Worm (Caenorhabditis elegans): ENCODE measurements around the gene C55A6.3.

Gene C55A6.3

DNA sequence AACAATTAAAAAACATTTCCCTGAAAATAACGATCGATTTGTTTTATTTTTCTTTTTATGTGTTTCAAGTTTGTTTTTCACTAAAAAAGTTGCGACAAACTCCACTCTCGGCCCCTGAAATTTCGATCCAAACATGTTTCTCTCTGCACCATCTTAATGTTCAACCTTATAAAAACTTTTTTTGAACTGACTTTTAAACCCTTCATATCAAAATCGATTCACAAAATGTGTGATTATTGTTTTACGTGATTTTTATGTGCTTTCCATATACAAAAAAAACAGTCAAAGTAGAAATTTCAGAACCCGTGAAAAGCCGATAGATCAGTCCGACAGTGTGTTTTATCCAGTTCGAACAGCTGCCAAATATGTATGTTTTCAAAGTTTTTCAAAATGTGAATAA, 14.2 kb upstream of the C55A6.3 start, which contains the start of gene ccch-1:
Gene ccch-1 (plus strand): TSS at position 301 of the 400 bp plus-strand sequence.
- TF ChIP-seq nhr-76 (tag; optimal IDR thresholded peaks at IDR 0.05) = no peak
- TF ChIP-seq unc-62 (GFP tag; optimal IDR thresholded peaks at IDR 0.05) = no peak
- TF ChIP-seq sem-2 (GFP tag; optimal IDR thresholded peaks at IDR 0.05) = no peak
- no peak for TF ChIP-seq zip-8 (tag; optimal IDR thresholded peaks at IDR 0.05)
- no peak for TF ChIP-seq ceh-83 (GFP tag; optimal IDR thresholded peaks at IDR 0.05)
- TF ChIP-seq elt-3 (tag; optimal IDR thresholded peaks at IDR 0.05) = no peak
- no peak for TF ChIP-seq ceh-43 (GFP tag; optimal IDR thresholded peaks at IDR 0.05)
- no peak for TF ChIP-seq nhr-237 (tag; optimal IDR thresholded peaks at IDR 0.05)
- TF ChIP-seq nhr-12 (tag; optimal IDR thresholded peaks at IDR 0.05) = no peak
- no peak for TF ChIP-seq mls-2 (tag; optimal IDR thresholded peaks at IDR 0.05)
- no peak for TF ChIP-seq ces-1 (GFP tag; optimal IDR thresholded peaks at IDR 0.05)
- no peak for TF ChIP-seq tbx-8 (GFP tag; optimal IDR thresholded peaks at IDR 0.05)
- no peak for TF ChIP-seq M03D4.4 (tag; optimal IDR thresholded peaks at IDR 0.05)

DNA sequence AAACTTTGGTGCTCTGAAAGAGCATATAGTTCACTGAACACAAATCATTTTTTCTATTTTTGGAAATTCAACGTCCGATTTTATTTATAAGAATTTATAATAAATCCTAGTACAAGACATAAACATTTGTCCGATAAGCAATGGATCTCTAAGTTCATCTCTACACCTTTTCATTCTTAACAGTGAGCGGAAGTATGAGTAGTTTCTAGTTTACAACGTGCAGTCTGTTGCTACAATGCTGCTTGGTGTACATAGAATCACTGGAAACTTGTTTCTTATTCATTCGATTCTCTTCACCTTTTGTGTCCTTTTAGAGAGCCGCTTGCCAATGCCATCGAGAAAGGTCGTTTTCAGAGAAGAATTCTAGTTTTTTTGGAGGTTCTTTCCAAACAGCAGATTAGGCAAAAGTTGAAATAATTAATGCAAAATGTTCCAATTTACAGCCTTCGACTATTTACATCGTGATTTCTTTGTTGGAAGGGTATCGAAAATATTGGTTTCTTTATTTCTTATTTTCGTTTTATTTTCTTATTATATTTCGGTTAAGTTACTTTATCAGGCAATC, 13.7 kb upstream of the C55A6.3 start:
- TF ChIP-seq ham-2 (GFP tag; optimal IDR thresholded peaks at IDR 0.05) = no peak
- TF ChIP-seq hlh-1 (tag; optimal IDR thresholded peaks at IDR 0.05) = no peak
- TF ChIP-seq nhr-28 (tag; optimal IDR thresholded peaks at IDR 0.05) = no peak
- TF ChIP-seq pha-4 (tag; optimal IDR thresholded peaks at IDR 0.05) = no peak
- no peak for TF ChIP-seq nhr-76 (tag; optimal IDR thresholded peaks at IDR 0.05)
- no peak for TF ChIP-seq cnd-1 (tag; optimal IDR thresholded peaks at IDR 0.05)
- TF ChIP-seq nhr-237 (tag; optimal IDR thresholded peaks at IDR 0.05) = no peak
- no peak for TF ChIP-seq blmp-1 (tag; optimal IDR thresholded peaks at IDR 0.05)
- TF ChIP-seq elt-3 (tag; optimal IDR thresholded peaks at IDR 0.05) = no peak

DNA sequence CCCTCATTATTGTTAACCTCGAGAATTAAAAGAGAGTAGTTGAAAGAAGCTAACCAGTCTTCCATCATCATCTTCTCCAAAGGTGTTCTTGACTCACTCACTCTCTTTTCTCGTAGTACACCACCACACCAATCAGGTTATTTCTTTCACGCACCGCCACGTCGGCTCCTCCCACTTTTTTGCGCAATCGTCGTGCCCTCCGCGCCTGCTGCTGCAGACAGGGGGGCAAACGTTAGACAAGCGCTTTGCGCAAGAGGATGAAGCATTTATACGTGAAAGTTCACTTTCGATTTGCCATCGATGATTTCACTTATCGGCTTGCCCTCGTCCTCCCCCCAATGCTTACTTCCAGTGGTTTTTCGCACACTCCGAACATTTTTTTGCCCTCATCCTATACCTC, 12.0 kb upstream of the C55A6.3 start:
- TF ChIP-seq blmp-1 (tag; optimal IDR thresholded peaks at IDR 0.05) (peak; percentile 70), sptf-1 (tag; optimal IDR thresholded peaks at IDR 0.05) (peak; percentile 28), lin-32 (GFP tag; optimal IDR thresholded peaks at IDR 0.05) (no peak), sem-2 (GFP tag; optimal IDR thresholded peaks at IDR 0.05) (no peak), ham-2 (GFP tag; optimal IDR thresholded peaks at IDR 0.05) (peak; percentile 44)

- TF ChIP-seq cnd-1 (tag; optimal IDR thresholded peaks at IDR 0.05) (peak; percentile 47), nhr-237 (tag; optimal IDR thresholded peaks at IDR 0.05) (peak; percentile 74), ztf-11 (tag; optimal IDR thresholded peaks at IDR 0.05) (no peak), ceh-43 (GFP tag; optimal IDR thresholded peaks at IDR 0.05) (peak; percentile 44), lin-32 (GFP tag; optimal IDR thresholded peaks at IDR 0.05) (no peak), nhr-28 (tag; optimal IDR thresholded peaks at IDR 0.05) (no peak), sptf-1 (tag; optimal IDR thresholded peaks at IDR 0.05) (no peak), ceh-39 (tag; optimal IDR thresholded peaks at IDR 0.05) (peak; percentile 20), M03D4.4 (tag; optimal IDR thresholded peaks at IDR 0.05) (peak; percentile 76), zip-8 (tag; optimal IDR thresholded peaks at IDR 0.05) (no peak), lin-13 (tag; optimal IDR thresholded peaks at IDR 0.05) (peak; percentile 87), mep-1 (tag; optimal IDR thresholded peaks at IDR 0.05) (peak; percentile 80), blmp-1 (tag; optimal IDR thresholded peaks at IDR 0.05) (no peak), ceh-83 (GFP tag; optimal IDR thresholded peaks at IDR 0.05) (peak; percentile 19), nhr-76 (tag; optimal IDR thresholded peaks at IDR 0.05) (no peak), drap-1 (GFP tag; optimal IDR thresholded peaks at IDR 0.05) (peak; percentile 49), flh-1 (GFP tag; optimal IDR thresholded peaks at IDR 0.05) (no peak), nhr-12 (tag; optimal IDR thresholded peaks at IDR 0.05) (no peak), tbx-8 (GFP tag; optimal IDR thresholded peaks at IDR 0.05) (peak; percentile 43), elt-3 (tag; optimal IDR thresholded peaks at IDR 0.05) (no peak), sem-2 (GFP tag; optimal IDR thresholded peaks at IDR 0.05) (peak; percentile 32), ces-1 (GFP tag; optimal IDR thresholded peaks at IDR 0.05) (no peak), unc-39 (tag; optimal IDR thresholded peaks at IDR 0.05) (no peak), unc-120 (tag; optimal IDR thresholded peaks at IDR 0.05; ENCODE audit: poor library complexity, severe bottlenecking) (peak; percentile 28), ham-2 (GFP tag; optimal IDR thresholded peaks at IDR 0.05) (no peak), lsy-2 (tag; optimal IDR thresholded peaks at IDR 0.05) (peak; percentile 75), elt-1 (tag; optimal IDR thresholded peaks at IDR 0.05; ENCODE audit: borderline replicate concordance, insufficient read depth) (no peak), bed-3 (GFP tag; optimal IDR thresholded peaks at IDR 0.05) (no peak), hlh-1 (tag; optimal IDR thresholded peaks at IDR 0.05) (peak; percentile 57), pha-4 (tag; optimal IDR thresholded peaks at IDR 0.05) (peak; percentile 70)
Measured at ce11 chrV:11521448-11521847, 8.1 kb upstream of the C55A6.3 start, which contains the start of gene pafo-1. TSS of gene pafo-1 (plus strand) at chrV:11521703.

Data from whole organism, mixed stage, embryonic.